Worm (Caenorhabditis elegans): ENCODE measurements around the gene srj-52.

- TF ChIP-seq madf-8 (GFP tag; conservative IDR thresholded peaks at IDR 0.05) (no peak), unc-62 (GFP tag; optimal IDR thresholded peaks at IDR 0.05) (no peak), ama-1 (optimal IDR thresholded peaks at IDR 0.05) (no peak), ama-1 (GFP tag; optimal IDR thresholded peaks at IDR 0.05) (no peak), sdz-38 (tag; optimal IDR thresholded peaks at IDR 0.05) (no peak)
These were observed at the start of gene srj-52 for ce11 chrV:695914-696313.

Data from whole organism, young adult.